Fruit fly (Drosophila melanogaster) Kc167 (cell line): ENCODE measurements around the gene Hr39.

Source experiments
- Myc ChIP-seq: fragments of >200 bp; optimal IDR thresholded peaks from 2 replicates; lab custom pipeline; 2017; ENCODE audit warnings: missing external identifiers
- Sin3A ChIP-seq: fragments of >200 bp; optimal IDR thresholded peaks from 2 replicates; lab custom pipeline; 2018; ENCODE audit warnings: missing external identifiers
- h ChIP-seq: fragments of >200 bp; optimal IDR thresholded peaks from 3 replicates; lab custom pipeline; 2018; ENCODE audit warnings: missing external identifiers
- insv ChIP-seq: fragments of >200 bp; optimal IDR thresholded peaks from 3 replicates; lab custom pipeline; 2018; ENCODE audit warnings: missing external identifiers
- psq ChIP-seq: fragments of >200 bp; optimal IDR thresholded peaks from 2 replicates; lab custom pipeline; 2017; ENCODE audit warnings: missing external identifiers
- ttk ChIP-seq: sonication (Bioruptor generic); optimal IDR thresholded peaks from 2 replicates; lab custom pipeline; 2017; ENCODE audit warnings: missing external identifiers

Gene Hr39

DNA sequence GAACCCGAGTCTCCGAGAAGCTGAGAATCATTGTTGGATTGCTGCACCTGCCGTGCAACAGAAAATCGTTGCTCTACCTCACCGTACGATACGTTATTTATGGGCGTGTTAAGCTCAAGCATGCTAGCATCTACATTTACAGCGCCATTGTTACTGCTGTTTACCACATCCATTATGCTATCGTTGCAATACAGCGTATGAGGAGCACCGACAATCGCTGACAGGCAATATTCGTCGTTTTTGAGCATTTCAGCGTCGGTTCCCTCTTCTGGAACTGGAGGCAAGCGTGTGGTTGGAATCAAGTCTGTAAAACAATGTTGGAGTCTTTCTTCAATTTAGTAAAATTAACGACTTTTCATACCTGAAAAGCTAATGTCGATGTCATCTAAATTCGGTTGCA, 52.1 kb downstream of the Hr39 start:
- no peak for TF ChIP-seq insv
- TF ChIP-seq ttk (lab: Kevin White, UChicago), result no peak
- no peak for TF ChIP-seq psq
- TF ChIP-seq Sin3A (lab: Kevin White, UChicago), result no peak
- no peak for TF ChIP-seq Myc (lab: Kevin White, UChicago)
- TF ChIP-seq h (lab: Kevin White, UChicago), result no peak

- TF ChIP-seq Myc (lab: Kevin White, UChicago) (no peak), Sin3A (lab: Kevin White, UChicago) (no peak), insv (no peak), psq (no peak), ttk (lab: Kevin White, UChicago) (no peak), h (lab: Kevin White, UChicago) (no peak)
Observed at dm6 chr2L:21290434-21290833, 53.4 kb downstream of the Hr39 start, which contains the start of gene Gr39a. Gene Gr39a (plus strand): TSS chr2L:21290734.

- TF ChIP-seq ttk (lab: Kevin White, UChicago), result no peak
- no peak for TF ChIP-seq h (lab: Kevin White, UChicago)
- TF ChIP-seq Sin3A (lab: Kevin White, UChicago), result no peak
Observed at dm6 chr2L:21299564-21299963, 62.5 kb downstream of the Hr39 start.

- TF ChIP-seq psq (no peak), insv (no peak), Sin3A (lab: Kevin White, UChicago) (no peak), Myc (lab: Kevin White, UChicago) (no peak), h (lab: Kevin White, UChicago) (no peak), ttk (lab: Kevin White, UChicago) (no peak)
Observed at dm6 chr2L:21302064-21302463, 65.0 kb downstream of the Hr39 start.

DNA sequence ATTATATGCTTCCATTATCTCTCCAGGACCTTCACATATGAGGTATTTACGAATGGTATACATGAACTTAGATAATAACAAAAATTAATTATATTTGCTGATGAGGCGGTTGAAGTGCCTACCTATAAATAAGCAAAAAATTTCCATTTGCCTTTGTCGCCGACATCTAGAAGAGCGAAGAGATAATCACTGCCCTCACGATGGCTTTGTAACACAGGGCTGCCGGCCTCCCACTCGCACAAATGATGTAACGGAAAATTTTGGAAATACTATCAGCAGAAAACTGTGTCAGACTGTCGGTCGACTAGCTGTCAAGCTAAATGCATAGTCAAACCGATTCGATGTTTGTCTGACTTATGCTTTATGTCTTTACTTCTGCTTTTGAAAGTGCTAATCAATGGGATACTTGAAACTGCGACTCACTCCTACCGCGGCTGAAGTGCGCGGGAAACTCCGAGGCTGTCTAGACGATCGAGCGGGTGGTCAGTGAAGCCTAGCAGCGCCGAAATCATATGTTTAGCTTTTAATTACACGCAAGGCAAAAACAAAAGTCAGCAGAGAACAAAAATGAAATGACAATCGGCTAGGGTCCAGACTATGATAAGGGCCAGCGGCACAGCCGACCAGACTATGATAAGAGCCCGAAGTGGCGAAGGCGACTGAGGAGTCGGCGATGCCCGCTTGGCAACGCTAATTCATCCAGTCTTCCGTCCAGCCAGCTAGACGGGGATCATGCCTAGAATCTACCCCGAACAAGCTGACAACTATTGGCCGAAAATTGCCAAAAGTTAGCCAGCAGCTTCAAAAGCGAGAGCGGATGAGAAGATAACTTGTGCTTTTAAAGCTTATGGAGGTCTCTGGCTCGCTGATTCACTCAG, 66.8 kb downstream of the Hr39 start:
- TF ChIP-seq ttk (lab: Kevin White, UChicago) (no peak), psq (no peak), insv (no peak), Sin3A (lab: Kevin White, UChicago) (no peak), Myc (lab: Kevin White, UChicago) (no peak), h (lab: Kevin White, UChicago) (no peak)

DNA sequence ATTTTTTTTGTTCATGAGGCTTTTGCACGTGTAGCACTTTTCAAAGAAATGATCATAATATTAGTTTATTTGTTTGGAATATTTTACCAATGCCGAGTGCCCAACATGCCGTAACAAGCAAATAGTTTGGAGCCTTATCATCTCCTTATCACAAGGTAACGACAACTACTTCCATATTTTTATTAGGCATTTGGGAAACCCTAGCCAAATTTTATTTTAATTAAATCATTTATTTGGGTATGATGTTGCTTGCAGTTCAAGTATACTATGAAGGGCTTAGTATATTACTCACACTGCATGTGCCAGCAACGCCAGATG, 67.4 kb downstream of the Hr39 start:
- TF ChIP-seq Sin3A (lab: Kevin White, UChicago), result no peak

- TF ChIP-seq psq (no peak), ttk (lab: Kevin White, UChicago) (no peak), Sin3A (lab: Kevin White, UChicago) (no peak), insv (no peak), Myc (lab: Kevin White, UChicago) (no peak), h (lab: Kevin White, UChicago) (no peak)
Observed at dm6 chr2L:21307795-21308426, 70.9 kb downstream of the Hr39 start.
